Fruit fly (Drosophila melanogaster): Measurements from ENCODE around the gene CG32219.

The CG32219 gene

dm6 chr3L:19922833-19923745 lies 27.8 kb downstream of the CG32219 start, which contains the start of gene Pfdn6 (continued):
- TF ChIP-seq Xrp1 (GFP tag; IDR thresholded peaks at IDR 0.05), result peak; percentile 82
- no peak for TF ChIP-seq NC2α (GFP tag; optimal IDR thresholded peaks at IDR 0.05)
- TF ChIP-seq Xbp1 (GFP tag; optimal IDR thresholded peaks at IDR 0.05), result peak; percentile 84
- TF ChIP-seq Ravus (GFP tag; IDR thresholded peaks at IDR 0.05), result no peak
- peak; percentile 90 for TF ChIP-seq sob (GFP tag; IDR thresholded peaks at IDR 0.05)
- TF ChIP-seq eve (GFP tag; optimal IDR thresholded peaks at IDR 0.05), result no peak
- peak; percentile 75 for TF ChIP-seq NC2β (GFP tag; optimal IDR thresholded peaks at IDR 0.05)
- peak; percentile 92 for TF ChIP-seq CG18764 (GFP tag; optimal IDR thresholded peaks at IDR 0.05)
- TF ChIP-seq CG7556 (GFP tag; optimal IDR thresholded peaks at IDR 0.05), result peak; percentile 64
- TF ChIP-seq CG9727 (GFP tag; optimal IDR thresholded peaks at IDR 0.05), result peak; percentile 79
- no peak for TF ChIP-seq toy (GFP tag; IDR thresholded peaks at IDR 0.05)
- peak; percentile 36 for TF ChIP-seq CG3838 (GFP tag; optimal IDR thresholded peaks at IDR 0.05)
- TF ChIP-seq CG1647 (GFP tag; optimal IDR thresholded peaks at IDR 0.05), result peak; percentile 65
- peak; percentile 72 for TF ChIP-seq sna (GFP tag; IDR thresholded peaks at IDR 0.05; ENCODE audit: partially characterized antibody)
- TF ChIP-seq CG10147 (GFP tag; optimal IDR thresholded peaks at IDR 0.05), result peak; percentile 70

- no peak for TF ChIP-seq YL-1 (GFP tag; optimal IDR thresholded peaks at IDR 0.05)
- no peak for TF ChIP-seq Sry-δ (GFP tag; optimal IDR thresholded peaks at IDR 0.05)
- no peak for TF ChIP-seq rib (GFP tag; IDR thresholded peaks at IDR 0.05)
- no peak for TF ChIP-seq sna (GFP tag; IDR thresholded peaks at IDR 0.05; ENCODE audit: partially characterized antibody)
- no peak for TF ChIP-seq CG2202 (tag; optimal IDR thresholded peaks at IDR 0.05)
- TF ChIP-seq CG17359 (tag; optimal IDR thresholded peaks at IDR 0.05), result no peak
- no peak for TF ChIP-seq H15 (GFP tag; IDR thresholded peaks at IDR 0.05)
- TF ChIP-seq ac (GFP tag; optimal IDR thresholded peaks at IDR 0.05), result no peak
- no peak for TF ChIP-seq gcm2 (GFP tag; optimal IDR thresholded peaks at IDR 0.05)
- no peak for TF ChIP-seq run (tag; optimal IDR thresholded peaks at IDR 0.05)
- no peak for TF ChIP-seq CG33213 (GFP tag; optimal IDR thresholded peaks at IDR 0.05)
- TF ChIP-seq Vsx1 (GFP tag; optimal IDR thresholded peaks at IDR 0.05), result no peak
- TF ChIP-seq Bdp1 (GFP tag; optimal IDR thresholded peaks at IDR 0.05), result no peak
- TF ChIP-seq CG7372 (GFP tag; IDR thresholded peaks at IDR 0.05), result no peak
- no peak for TF ChIP-seq sim (GFP tag; IDR thresholded peaks at IDR 0.05)
- no peak for TF ChIP-seq CG30020 (tag; optimal IDR thresholded peaks at IDR 0.05)
Observed at dm6 chr3L:19919981-19920380, 31.0 kb downstream of the CG32219 start.

dm6 chr3L:19914833-19915232 lies 36.1 kb downstream of the CG32219 start, which contains the start of gene Rpn1:
Rpn1 (plus strand) TSS chr3L:19915051.
- TF ChIP-seq inv (GFP tag; IDR thresholded peaks at IDR 0.05; ENCODE audit: partially characterized antibody) (0 out of 2 replicates have a peak, but pooled peaks have one; percentile 26), jumu (GFP tag; optimal IDR thresholded peaks at IDR 0.05) (peak; percentile 4), BEAF-32 (GFP tag; optimal IDR thresholded peaks at IDR 0.05) (peak; percentile 71), ash1 (GFP tag; optimal IDR thresholded peaks at IDR 0.05) (no peak), HLH4C (GFP tag; IDR thresholded peaks at IDR 0.05; ENCODE audit: partially characterized antibody) (peak; percentile 58; the same call in 1 of the 3 replicates), Antp (GFP tag; optimal IDR thresholded peaks at IDR 0.05) (peak; percentile 35), CG4617 (GFP tag; optimal IDR thresholded peaks at IDR 0.05; ENCODE audit: borderline replicate concordance) (peak; percentile 92), gfzf (GFP tag; optimal IDR thresholded peaks at IDR 0.05) (peak; percentile 93), so (GFP tag; IDR thresholded peaks at IDR 0.05) (peak; percentile 53; the same call in 1 of the 3 replicates), CG17829 (tag; optimal IDR thresholded peaks at IDR 0.05) (peak; percentile 3), chif (GFP tag; optimal IDR thresholded peaks at IDR 0.05) (no peak), CG9932 (GFP tag; IDR thresholded peaks at IDR 0.05) (peak; percentile 66), dmrt99B (tag; optimal IDR thresholded peaks at IDR 0.05) (no peak), CG3847 (GFP tag; IDR thresholded peaks at IDR 0.05) (peak; percentile 43), unc-4 (GFP tag; IDR thresholded peaks at IDR 0.05; ENCODE audit: partially characterized antibody) (peak; percentile 48; the same call in 1 of the 2 replicates), vnd (GFP tag; IDR thresholded peaks at IDR 0.05; ENCODE audit: partially characterized antibody) (0 out of 3 replicates have a peak, but pooled peaks have one; percentile 33), MESR4 (GFP tag; optimal IDR thresholded peaks at IDR 0.05) (peak; percentile 87), Ets97D (GFP tag; optimal IDR thresholded peaks at IDR 0.05) (peak; percentile 64)

Measured in whole organism, embryonic.